Fruit fly (Drosophila melanogaster): ENCODE data around the gene Usp1.

DNA sequence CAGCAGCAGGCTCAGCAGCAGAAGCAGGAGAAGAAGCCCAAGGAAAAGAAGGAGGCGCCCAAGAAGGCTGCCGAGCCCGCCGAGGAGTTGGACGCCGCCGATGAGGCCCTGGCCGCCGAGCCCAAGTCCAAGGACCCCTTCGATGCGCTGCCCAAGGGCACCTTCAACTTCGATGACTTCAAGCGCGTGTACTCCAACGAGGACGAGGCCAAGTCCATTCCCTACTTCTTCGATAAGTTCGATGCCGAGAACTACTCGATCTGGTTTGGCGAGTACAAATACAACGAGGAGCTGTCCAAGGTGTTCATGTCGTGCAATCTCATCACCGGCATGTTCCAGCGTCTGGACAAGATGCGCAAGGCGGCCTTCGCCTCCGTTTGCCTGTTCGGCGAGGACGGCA lies 7.8 kb upstream of the Usp1 start:
- TF ChIP-seq insv (optimal IDR thresholded peaks at IDR 0.05), result no peak
- TF ChIP-seq h (optimal IDR thresholded peaks at IDR 0.05), result no peak
- no peak for TF ChIP-seq psq (optimal IDR thresholded peaks at IDR 0.05)
- peak; percentile 96 for TF ChIP-seq ttk (optimal IDR thresholded peaks at IDR 0.05)

Measured in Kc167 (cell line).